Fruit fly (Drosophila melanogaster) whole organism: ENCODE data around the gene CG43291.

Source experiments
- Dll ChIP-seq: fragments of >200 bp; optimal IDR thresholded peaks from 2 replicates; lab custom pipeline; 2017
- pan ChIP-seq: fragments of >200 bp; optimal IDR thresholded peaks from 2 replicates; lab custom pipeline; 2017
- psq ChIP-seq: fragments of >200 bp; optimal IDR thresholded peaks from 2 replicates; lab custom pipeline; 2017

DNA sequence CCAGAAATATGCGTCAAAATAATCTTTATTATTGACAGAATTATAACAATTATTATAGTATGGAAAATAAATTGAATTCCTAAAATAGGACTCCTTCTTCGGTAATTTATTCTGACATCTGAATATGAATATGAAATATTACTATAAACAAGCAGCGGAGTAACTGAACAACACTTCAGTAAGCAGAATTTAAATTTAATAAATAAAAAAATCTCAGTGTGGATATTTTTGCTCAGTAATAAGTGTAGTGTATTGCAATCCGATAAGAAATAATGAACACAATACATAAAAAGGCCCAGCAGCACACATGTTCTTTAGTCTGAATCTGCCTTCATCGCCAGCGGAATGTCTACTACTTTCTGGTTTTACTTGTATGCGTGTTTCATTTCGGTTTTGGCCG, 11.3 kb upstream of the CG43291 start, which contains the start of gene CG43179:
- TF ChIP-seq psq (lab: Kevin White, UChicago) (no peak), Dll (lab: Kevin White, UChicago) (no peak), pan (lab: Kevin White, UChicago) (no peak)
